Fruit fly (Drosophila melanogaster) whole organism, embryonic: ENCODE data around the gene Cpr31A.

Source experiments
- Adf1 ChIP-seq: fragments of 200-800 bp; sonication (Bioruptor generic); IDR thresholded peaks from 2 replicates; pipeline ENCODE4 v1.3.6; 2022; ENCODE audit warnings: missing biosample characterization, missing genetic modification characterization
- Antp ChIP-seq: fragments of 200-800 bp; sonication (Bioruptor generic); optimal IDR thresholded peaks from 3 replicates; lab custom pipeline; 2016; ENCODE audit warnings: missing biosample characterization, missing genetic modification characterization
- CG12071 ChIP-seq: fragments of 200-800 bp; sonication (Bioruptor generic); optimal IDR thresholded peaks from 3 replicates; lab custom pipeline; 2018; ENCODE audit warnings: missing biosample characterization, mild to moderate bottlenecking, missing genetic modification characterization
- CG1603 ChIP-seq: fragments of 200-800 bp; sonication (Bioruptor generic); optimal IDR thresholded peaks from 2 replicates; lab custom pipeline; 2019; ENCODE audit warnings: missing biosample characterization, mild to moderate bottlenecking, missing genetic modification characterization, moderate library complexity
- CG18476 ChIP-seq: fragments of 200-800 bp; sonication (Bioruptor generic); optimal IDR thresholded peaks from 2 replicates; lab custom pipeline; 2016; ENCODE audit warnings: missing biosample characterization, mild to moderate bottlenecking, missing genetic modification characterization
- CG2120 ChIP-seq: fragments of 200-800 bp; sonication (Bioruptor generic); optimal IDR thresholded peaks from 3 replicates; lab custom pipeline; 2016; ENCODE audit warnings: missing biosample characterization, missing genetic modification characterization
- CG2678 ChIP-seq: fragments of 200-800 bp; sonication (Bioruptor generic); optimal IDR thresholded peaks from 3 replicates; lab custom pipeline; 2019; ENCODE audit warnings: missing biosample characterization, mild to moderate bottlenecking, missing genetic modification characterization, moderate library complexity
- CG33213 ChIP-seq: fragments of 200-800 bp; sonication (Bioruptor generic); optimal IDR thresholded peaks from 3 replicates; lab custom pipeline; 2016; ENCODE audit warnings: missing biosample characterization, missing genetic modification characterization
- CG3995 ChIP-seq: fragments of 200-800 bp; sonication (Bioruptor generic); optimal IDR thresholded peaks from 3 replicates; lab custom pipeline; 2016; ENCODE audit warnings: missing biosample characterization, missing genetic modification characterization
- CG6854 ChIP-seq: fragments of 200-800 bp; sonication (Bioruptor generic); optimal IDR thresholded peaks from 3 replicates; lab custom pipeline; 2017; ENCODE audit warnings: missing biosample characterization, mild to moderate bottlenecking, missing genetic modification characterization
- CG7357 ChIP-seq: fragments of 200-800 bp; sonication (Bioruptor generic); IDR thresholded peaks from 3 replicates; pipeline ENCODE4 v1.3.6; 2022; ENCODE audit warnings: missing biosample characterization, missing genetic modification characterization
- CG7928 ChIP-seq: fragments of 200-800 bp; sonication (Bioruptor generic); optimal IDR thresholded peaks from 2 replicates; lab custom pipeline; 2017; ENCODE audit warnings: missing biosample characterization, mild to moderate bottlenecking, missing genetic modification characterization
- CG8765 ChIP-seq: fragments of 200-800 bp; sonication (Bioruptor generic); IDR thresholded peaks from 2 replicates; pipeline ENCODE4 v1.3.6; 2022; ENCODE audit warnings: missing biosample characterization, missing genetic modification characterization
- CG8924 ChIP-seq: fragments of 200-800 bp; optimal IDR thresholded peaks from 3 replicates; lab custom pipeline; 2019; ENCODE audit warnings: missing biosample characterization, mild to moderate bottlenecking, missing genetic modification characterization, moderate library complexity
- CG8944 ChIP-seq: fragments of 200-800 bp; sonication (Bioruptor generic); optimal IDR thresholded peaks from 3 replicates; lab custom pipeline; 2016; ENCODE audit warnings: missing biosample characterization, missing genetic modification characterization
- CG9437 ChIP-seq: fragments of 200-800 bp; sonication (Bioruptor generic); optimal IDR thresholded peaks from 2 replicates; lab custom pipeline; 2018; ENCODE audit warnings: missing biosample characterization, mild to moderate bottlenecking, missing genetic modification characterization
- CoRest ChIP-seq: fragments of 200-800 bp; sonication (Bioruptor generic); optimal IDR thresholded peaks from 3 replicates; lab custom pipeline; 2018; ENCODE audit warnings: missing biosample characterization, mild to moderate bottlenecking, missing genetic modification characterization, moderate library complexity
- Deaf1 ChIP-seq: fragments of 200-800 bp; optimal IDR thresholded peaks from 3 replicates; lab custom pipeline; 2019; ENCODE audit warnings: missing biosample characterization, mild to moderate bottlenecking, missing genetic modification characterization, moderate library complexity
- Dll ChIP-seq: fragments of 200-800 bp; sonication (Bioruptor generic); IDR thresholded peaks from 4 replicates; pipeline ENCODE4 v1.3.6; 2022; ENCODE audit warnings: missing biosample characterization, missing genetic modification characterization; ENCODE audit not compliant: partially characterized antibody
- H15 ChIP-seq: fragments of 200-800 bp; sonication (Bioruptor generic); IDR thresholded peaks from 3 replicates; pipeline ENCODE4 v1.3.6; 2022; ENCODE audit warnings: missing biosample characterization, missing genetic modification characterization
- Hsf ChIP-seq: fragments of 200-800 bp; sonication (Bioruptor generic); optimal IDR thresholded peaks from 3 replicates; lab custom pipeline; 2016; ENCODE audit warnings: missing biosample characterization, missing genetic modification characterization
- Med ChIP-seq: fragments of 200-800 bp; sonication (Bioruptor generic); peaks from one replicate; lab custom pipeline; 2016; ENCODE audit warnings: missing biosample characterization, missing genetic modification characterization, mild to moderate bottlenecking, inconsistent platforms, moderate library complexity
- Mes4 ChIP-seq: fragments of 200-800 bp; sonication (Bioruptor generic); optimal IDR thresholded peaks from 2 replicates; lab custom pipeline; 2016; ENCODE audit warnings: missing biosample characterization, missing genetic modification characterization
- NfI ChIP-seq: fragments of 200-800 bp; sonication (Bioruptor generic); optimal IDR thresholded peaks from 3 replicates; lab custom pipeline; 2018; ENCODE audit warnings: missing biosample characterization, mild to moderate bottlenecking, missing genetic modification characterization, moderate library complexity
- Sox100B ChIP-seq: fragments of 200-800 bp; sonication (Bioruptor generic); optimal IDR thresholded peaks from 3 replicates; lab custom pipeline; 2018; ENCODE audit warnings: missing biosample characterization, mild to moderate bottlenecking, missing genetic modification characterization
- Spps ChIP-seq: fragments of 200-800 bp; sonication (Bioruptor generic); optimal IDR thresholded peaks from 2 replicates; lab custom pipeline; 2018; ENCODE audit warnings: missing biosample characterization, mild to moderate bottlenecking, missing genetic modification characterization
- Sry-δ ChIP-seq: fragments of 200-800 bp; sonication (Bioruptor generic); optimal IDR thresholded peaks from 2 replicates; lab custom pipeline; 2016; ENCODE audit warnings: missing biosample characterization, missing genetic modification characterization
- ab ChIP-seq: fragments of 200-800 bp; sonication (Bioruptor generic); optimal IDR thresholded peaks from 2 replicates; lab custom pipeline; 2016; ENCODE audit warnings: missing biosample characterization, missing genetic modification characterization
- ash1 ChIP-seq: fragments of 200-800 bp; sonication (Bioruptor generic); optimal IDR thresholded peaks from 2 replicates; lab custom pipeline; 2018; ENCODE audit warnings: missing biosample characterization, mild to moderate bottlenecking, missing genetic modification characterization
- bbx ChIP-seq: fragments of 200-800 bp; sonication (Bioruptor generic); IDR thresholded peaks from 2 replicates; pipeline ENCODE4 v1.3.6; 2022; ENCODE audit warnings: missing biosample characterization, missing genetic modification characterization; ENCODE audit not compliant: partially characterized antibody
- br ChIP-seq: fragments of >200 bp; optimal IDR thresholded peaks from 2 replicates; lab custom pipeline; 2017
- btn ChIP-seq: fragments of 200-800 bp; sonication (Bioruptor generic); optimal IDR thresholded peaks from 2 replicates; lab custom pipeline; 2016; ENCODE audit warnings: missing biosample characterization, missing genetic modification characterization
- caup ChIP-seq: fragments of 200-800 bp; sonication (Bioruptor generic); optimal IDR thresholded peaks from 3 replicates; lab custom pipeline; 2017; ENCODE audit warnings: missing biosample characterization, mild to moderate bottlenecking, missing genetic modification characterization, moderate library complexity; ENCODE audit not compliant: severe bottlenecking
- chm ChIP-seq: fragments of 200-800 bp; sonication (Bioruptor generic); IDR thresholded peaks from 2 replicates; pipeline ENCODE4 v1.3.6; 2022; ENCODE audit warnings: missing biosample characterization, missing genetic modification characterization
- danr ChIP-seq: fragments of 200-800 bp; sonication (Bioruptor generic); IDR thresholded peaks from 2 replicates; pipeline ENCODE4 v1.3.6; 2022; ENCODE audit warnings: missing biosample characterization, missing genetic modification characterization
- dimm ChIP-seq: fragments of 200-800 bp; sonication (Bioruptor generic); IDR thresholded peaks from 2 replicates; pipeline ENCODE4 v1.3.6; 2022; ENCODE audit warnings: missing biosample characterization, missing genetic modification characterization
- disco-r ChIP-seq: fragments of 200-800 bp; sonication (Bioruptor generic); optimal IDR thresholded peaks from 2 replicates; lab custom pipeline; 2016; ENCODE audit warnings: missing biosample characterization, missing genetic modification characterization
- dm ChIP-seq: fragments of 200-800 bp; sonication (Bioruptor generic); optimal IDR thresholded peaks from 3 replicates; lab custom pipeline; 2016; ENCODE audit warnings: missing biosample characterization, missing genetic modification characterization
- fd64A ChIP-seq: fragments of 200-800 bp; sonication (Bioruptor generic); optimal IDR thresholded peaks from 3 replicates; lab custom pipeline; 2018; ENCODE audit warnings: missing biosample characterization, mild to moderate bottlenecking, missing genetic modification characterization
- fu2 ChIP-seq: fragments of 200-800 bp; sonication (Bioruptor generic); optimal IDR thresholded peaks from 2 replicates; lab custom pipeline; 2016; ENCODE audit warnings: missing biosample characterization, missing genetic modification characterization
- ham ChIP-seq: fragments of 200-800 bp; sonication (Bioruptor generic); IDR thresholded peaks from 2 replicates; pipeline ENCODE4 v1.3.6; 2022; ENCODE audit warnings: missing biosample characterization, missing genetic modification characterization
- ind ChIP-seq: fragments of 200-800 bp; sonication (Bioruptor generic); optimal IDR thresholded peaks from 3 replicates; lab custom pipeline; 2016; ENCODE audit warnings: missing biosample characterization, missing genetic modification characterization
- insv ChIP-seq, 2 experiments: fragments of 200-800 bp; sonication (Bioruptor generic); optimal IDR thresholded peaks; 3 replicates each; lab custom pipeline; 2016 to 2018; ENCODE audit warnings: missing biosample characterization in 2 of 2, missing genetic modification characterization in 2 of 2
- inv ChIP-seq: fragments of 200-800 bp; sonication (Bioruptor generic); IDR thresholded peaks from 2 replicates; pipeline ENCODE4 v1.3.6; 2022; ENCODE audit warnings: missing biosample characterization, missing genetic modification characterization; ENCODE audit not compliant: partially characterized antibody
- kah ChIP-seq: fragments of 200-800 bp; sonication (Bioruptor generic); optimal IDR thresholded peaks from 2 replicates; lab custom pipeline; 2018; ENCODE audit warnings: missing biosample characterization, mild to moderate bottlenecking, missing genetic modification characterization
- lab ChIP-seq: fragments of 200-800 bp; sonication (Bioruptor generic); optimal IDR thresholded peaks from 3 replicates; lab custom pipeline; 2017; ENCODE audit warnings: missing biosample characterization, missing genetic modification characterization, mild to moderate bottlenecking, moderate library complexity, missing genetic modification reagents
- pho ChIP-seq: fragments of 200-800 bp; sonication (Bioruptor generic); optimal IDR thresholded peaks from 2 replicates; lab custom pipeline; 2016; ENCODE audit warnings: missing biosample characterization, missing genetic modification characterization
- prd ChIP-seq, 3 experiments: fragments of >200 bp in 2 of 3; fragments of 200-800 bp in 1 of 3; sonication (Bioruptor generic) in 1 of 3; optimal IDR thresholded peaks in 2 of 3; IDR thresholded peaks in 1 of 3; 2 replicates in 2 of 3; 3 replicates in 1 of 3; pipeline versions ENCODE4 v1.3.6 to Lab custom; 2017 to 2022; ENCODE audit warnings: missing biosample characterization in 1 of 3, missing genetic modification characterization in 1 of 3
- pzg ChIP-seq: fragments of 200-800 bp; sonication (Bioruptor generic); optimal IDR thresholded peaks from 3 replicates; lab custom pipeline; 2018; ENCODE audit warnings: missing biosample characterization, mild to moderate bottlenecking, missing genetic modification characterization, moderate library complexity
- sens ChIP-seq: fragments of 200-800 bp; sonication (Bioruptor generic); peaks from one replicate; lab custom pipeline; 2016; ENCODE audit warnings: missing biosample characterization, missing genetic modification characterization
- sisA ChIP-seq: fragments of 200-800 bp; sonication (Bioruptor generic); IDR thresholded peaks from 2 replicates; pipeline ENCODE4 v1.3.6; 2022; ENCODE audit warnings: missing biosample characterization, missing genetic modification characterization
- vfl ChIP-seq: fragments of 200-800 bp; sonication (Bioruptor generic); optimal IDR thresholded peaks from 2 replicates; lab custom pipeline; 2016; ENCODE audit warnings: missing biosample characterization, missing genetic modification characterization

The Cpr31A gene

dm6 chr2L:10009293-10009695 lies 44.7 kb upstream of the Cpr31A start, which contains the start of gene Trp1 (continued):
- TF ChIP-seq Med (GFP tag; lab: Kevin White, UChicago), result peak; percentile 76
- no peak for TF ChIP-seq CG8765 (GFP tag; lab: Robert Waterston, UW)
- no peak for TF ChIP-seq H15 (GFP tag; lab: Robert Waterston, UW)
- no peak for TF ChIP-seq danr
- TF ChIP-seq CG7357 (GFP tag; lab: Robert Waterston, UW), result no peak
- peak; percentile 27 for TF ChIP-seq CG8924 (tag; lab: Kevin White, UChicago)
- TF ChIP-seq ash1, result no peak
- no peak for TF ChIP-seq Mes4 (GFP tag; lab: Kevin White, UChicago)
- peak; percentile 46 for TF ChIP-seq CG1603 (tag; lab: Kevin White, UChicago)
- peak; percentile 95 for TF ChIP-seq inv
- TF ChIP-seq ind (GFP tag; lab: Kevin White, UChicago), result no peak
- TF ChIP-seq bbx (GFP tag; lab: Robert Waterston, UW), result peak; percentile 98
- no peak for TF ChIP-seq dimm (GFP tag; lab: Robert Waterston, UW)
- TF ChIP-seq NfI (GFP tag; lab: Kevin White, UChicago), result no peak
- no peak for TF ChIP-seq CG8944 (GFP tag; lab: Kevin White, UChicago)
- TF ChIP-seq Hsf (GFP tag; lab: Kevin White, UChicago), result no peak
- no peak for TF ChIP-seq CG12071
- no peak for TF ChIP-seq Antp (GFP tag; lab: Kevin White, UChicago)
- peak; percentile 73 for TF ChIP-seq pzg (GFP tag; lab: Kevin White, UChicago)
- no peak for TF ChIP-seq sisA (GFP tag; lab: Robert Waterston, UW)
- TF ChIP-seq CG7928 (GFP tag; lab: Kevin White, UChicago), result no peak
- TF ChIP-seq fd64A (GFP tag; lab: Kevin White, UChicago), result no peak
- TF ChIP-seq pho, result no peak
- no peak for TF ChIP-seq CG2120 (GFP tag; lab: Kevin White, UChicago)
- no peak for TF ChIP-seq kah (GFP tag; lab: Kevin White, UChicago)
- TF ChIP-seq Sox100B (GFP tag; lab: Kevin White, UChicago), result no peak
- peak; percentile 12 for TF ChIP-seq CG3995 (GFP tag; lab: Kevin White, UChicago)
- no peak for TF ChIP-seq disco-r (GFP tag; lab: Kevin White, UChicago)
- peak; percentile 28 for TF ChIP-seq CG9437 (GFP tag; lab: Kevin White, UChicago)
- no peak for TF ChIP-seq chm (GFP tag; lab: Robert Waterston, UW)
- no peak for TF ChIP-seq btn (GFP tag; lab: Kevin White, UChicago)
- no peak for TF ChIP-seq br (lab: Kevin White, UChicago)
- no peak for TF ChIP-seq lab (GFP tag; lab: Kevin White, UChicago)
- no peak for TF ChIP-seq Deaf1 (tag; lab: Kevin White, UChicago)
- TF ChIP-seq prd (optimal IDR thresholded peaks at IDR 0.05; lab: Kevin White, UChicago), result no peak
- no peak for TF ChIP-seq prd (GFP tag; IDR thresholded peaks at IDR 0.05; lab: Robert Waterston, UW)
- TF ChIP-seq CG2678 (tag; lab: Kevin White, UChicago), result no peak
- no peak for TF ChIP-seq CG33213 (GFP tag; lab: Kevin White, UChicago)
- no peak for TF ChIP-seq CG6854 (GFP tag; lab: Kevin White, UChicago)
- no peak for TF ChIP-seq vfl (GFP tag; lab: Kevin White, UChicago)
- no peak for TF ChIP-seq caup
- no peak for TF ChIP-seq CoRest (tag; lab: Kevin White, UChicago)
- TF ChIP-seq ab (GFP tag; lab: Kevin White, UChicago), result no peak
- no peak for TF ChIP-seq ham (GFP tag; lab: Robert Waterston, UW)
- TF ChIP-seq CG18476, result no peak
- TF ChIP-seq Dll (GFP tag; lab: Robert Waterston, UW), result peak; percentile 92
- peak; percentile 76 for TF ChIP-seq sens (GFP tag; lab: Kevin White, UChicago)
- no peak for TF ChIP-seq dm
- no peak for TF ChIP-seq Adf1 (GFP tag; lab: Robert Waterston, UW)
- TF ChIP-seq Spps (tag; lab: Kevin White, UChicago), result no peak
- peak in 1 of 2 experiments; percentile 64 for TF ChIP-seq insv (GFP tag; optimal IDR thresholded peaks at IDR 0.05; lab: Kevin White, UChicago)
- TF ChIP-seq fu2 (GFP tag; lab: Kevin White, UChicago), result no peak
- TF ChIP-seq Sry-δ (GFP tag; lab: Kevin White, UChicago), result peak; percentile 91
